Worm (Caenorhabditis elegans): Measurements from ENCODE around the gene C49G7.7.

C49G7.7 gene

ce11 chrV:4019188-4019587 lies 15.1 kb upstream of the C49G7.7 start, which contains the start of gene K09D9.3:
TSS of gene K09D9.3 (plus strand) at chrV:4019488.
- TF ChIP-seq fkh-10 (GFP tag; optimal IDR thresholded peaks at IDR 0.05) (no peak), ZK546.5 (tag; optimal IDR thresholded peaks at IDR 0.05) (no peak), elt-2 (tag; optimal IDR thresholded peaks at IDR 0.05) (no peak), unc-62 (GFP tag; optimal IDR thresholded peaks at IDR 0.05) (no peak), nhr-77 (tag; optimal IDR thresholded peaks at IDR 0.05) (no peak)

- TF ChIP-seq elt-3 (tag; optimal IDR thresholded peaks at IDR 0.05), result no peak
- no peak for TF ChIP-seq ceh-82 (tag; optimal IDR thresholded peaks at IDR 0.05)
- no peak for TF ChIP-seq nhr-11 (tag; optimal IDR thresholded peaks at IDR 0.05)
- TF ChIP-seq nhr-77 (tag; optimal IDR thresholded peaks at IDR 0.05), result no peak
- TF ChIP-seq nhr-76 (tag; optimal IDR thresholded peaks at IDR 0.05), result no peak
- no peak for TF ChIP-seq ceh-9 (tag; optimal IDR thresholded peaks at IDR 0.05)
- TF ChIP-seq elt-2 (tag; optimal IDR thresholded peaks at IDR 0.05), result no peak
- no peak for TF ChIP-seq fos-1 (tag; optimal IDR thresholded peaks at IDR 0.05)
- TF ChIP-seq unc-62 (GFP tag; optimal IDR thresholded peaks at IDR 0.05), result no peak
- TF ChIP-seq nhr-12 (tag; optimal IDR thresholded peaks at IDR 0.05), result no peak
- TF ChIP-seq tbx-2 (tag; optimal IDR thresholded peaks at IDR 0.05), result no peak
- no peak for TF ChIP-seq nfya-1 (tag; optimal IDR thresholded peaks at IDR 0.05; ENCODE audit: insufficient read depth)
These were observed 12.5 kb upstream of the C49G7.7 start, which contains the start of gene K09D9.14 for ce11 chrV:4021776-4022175. TSS of gene K09D9.14 (minus strand) at chrV:4021876.

- TF ChIP-seq eor-1 (tag; optimal IDR thresholded peaks at IDR 0.05) (no peak), tbx-2 (tag; optimal IDR thresholded peaks at IDR 0.05) (no peak)
These were observed 12.0 kb upstream of the C49G7.7 start, which contains the start of gene cyp-35A3 for ce11 chrV:4022309-4022708. TSS of gene cyp-35A3 (plus strand) at chrV:4022609.

ce11 chrV:4024777-4025176 lies 9.5 kb upstream of the C49G7.7 start, which contains the start of gene K09D9.1:
TSS of gene K09D9.1 (plus strand) at chrV:4025047.
- TF ChIP-seq lin-39 (tag; optimal IDR thresholded peaks at IDR 0.05), result no peak
- no peak for TF ChIP-seq egl-5 (tag; optimal IDR thresholded peaks at IDR 0.05)
- TF ChIP-seq ceh-28 (tag; optimal IDR thresholded peaks at IDR 0.05), result no peak
- no peak for TF ChIP-seq ama-1 (optimal IDR thresholded peaks at IDR 0.05)
- peak; percentile 81 for TF ChIP-seq pqm-1 (tag; optimal IDR thresholded peaks at IDR 0.05)
- TF ChIP-seq zag-1 (tag; optimal IDR thresholded peaks at IDR 0.05), result no peak
- TF ChIP-seq ztf-11 (tag; optimal IDR thresholded peaks at IDR 0.05), result no peak
- no peak for TF ChIP-seq elt-3 (tag; optimal IDR thresholded peaks at IDR 0.05)
- TF ChIP-seq ceh-16 (tag; optimal IDR thresholded peaks at IDR 0.05), result no peak
- no peak for TF ChIP-seq lsy-12 (tag; optimal IDR thresholded peaks at IDR 0.05)
- TF ChIP-seq elt-1 (tag; optimal IDR thresholded peaks at IDR 0.05), result no peak
- no peak for TF ChIP-seq tbx-2 (tag; optimal IDR thresholded peaks at IDR 0.05)
- TF ChIP-seq elt-2 (tag; optimal IDR thresholded peaks at IDR 0.05), result peak; percentile 92
- TF ChIP-seq nhr-237 (tag; optimal IDR thresholded peaks at IDR 0.05), result no peak
- TF ChIP-seq mdl-1 (tag; optimal IDR thresholded peaks at IDR 0.05), result no peak
- no peak for TF ChIP-seq nhr-11 (tag; optimal IDR thresholded peaks at IDR 0.05)
- no peak for TF ChIP-seq snpc-4 (tag; optimal IDR thresholded peaks at IDR 0.05)
- TF ChIP-seq jun-1 (tag; optimal IDR thresholded peaks at IDR 0.05), result peak; percentile 64
- TF ChIP-seq ztf-4 (tag; optimal IDR thresholded peaks at IDR 0.05), result no peak

- TF ChIP-seq lin-15B (tag; optimal IDR thresholded peaks at IDR 0.05) (no peak), nfya-1 (tag; optimal IDR thresholded peaks at IDR 0.05; ENCODE audit: insufficient read depth) (peak; percentile 87), elt-2 (tag; optimal IDR thresholded peaks at IDR 0.05) (peak; percentile 30)
These were observed 4.6 kb upstream of the C49G7.7 start for ce11 chrV:4029627-4030026.

ce11 chrV:4031319-4031718 lies 3.0 kb upstream of the C49G7.7 start, which contains the start of gene cyp-35A4:
TSS of gene cyp-35A4 (plus strand) at chrV:4031619.
- TF ChIP-seq unc-62 (GFP tag; optimal IDR thresholded peaks at IDR 0.05), result no peak
- no peak for TF ChIP-seq zag-1 (tag; optimal IDR thresholded peaks at IDR 0.05)
- no peak for TF ChIP-seq unc-39 (tag; optimal IDR thresholded peaks at IDR 0.05)
- no peak for TF ChIP-seq ceh-28 (tag; optimal IDR thresholded peaks at IDR 0.05)
- TF ChIP-seq hmg-11 (tag; optimal IDR thresholded peaks at IDR 0.05), result no peak
- TF ChIP-seq elt-2 (tag; optimal IDR thresholded peaks at IDR 0.05), result no peak
- no peak for TF ChIP-seq ceh-9 (tag; optimal IDR thresholded peaks at IDR 0.05)
- TF ChIP-seq ama-1 (optimal IDR thresholded peaks at IDR 0.05), result no peak
- no peak for TF ChIP-seq nhr-12 (tag; optimal IDR thresholded peaks at IDR 0.05)
- TF ChIP-seq jun-1 (tag; optimal IDR thresholded peaks at IDR 0.05), result no peak
- no peak for TF ChIP-seq fos-1 (tag; optimal IDR thresholded peaks at IDR 0.05)
- no peak for TF ChIP-seq lin-15B (tag; optimal IDR thresholded peaks at IDR 0.05)
- no peak for TF ChIP-seq nhr-76 (tag; optimal IDR thresholded peaks at IDR 0.05)
- no peak for TF ChIP-seq egl-27 (tag; optimal IDR thresholded peaks at IDR 0.05)
